Worm (Caenorhabditis elegans) whole organism, late embryonic: Measurements from ENCODE around the gene arf-1.

ENCODE experiments used
- fax-1 ChIP-seq: sonication (generic microtip); optimal IDR thresholded peaks from 2 replicates; lab custom pipeline; 2016; ENCODE audit warnings: missing genotype, missing genetic modification characterization, missing compliant biosample characterization
- lim-6 ChIP-seq: sonication (generic microtip); optimal IDR thresholded peaks from 2 replicates; lab custom pipeline; 2016; ENCODE audit warnings: missing genetic modification characterization, missing compliant biosample characterization
- pha-2 ChIP-seq: sonication (generic microtip); optimal IDR thresholded peaks from 2 replicates; lab custom pipeline; 2017; ENCODE audit warnings: mild to moderate bottlenecking, missing genetic modification characterization, missing compliant biosample characterization
- rnt-1 ChIP-seq: sonication (generic microtip); optimal IDR thresholded peaks from 2 replicates; lab custom pipeline; 2016; ENCODE audit warnings: missing genetic modification characterization, missing compliant biosample characterization
- ztf-16 ChIP-seq: sonication (generic microtip); optimal IDR thresholded peaks from 2 replicates; lab custom pipeline; 2017; ENCODE audit warnings: missing genetic modification characterization, missing compliant biosample characterization

DNA sequence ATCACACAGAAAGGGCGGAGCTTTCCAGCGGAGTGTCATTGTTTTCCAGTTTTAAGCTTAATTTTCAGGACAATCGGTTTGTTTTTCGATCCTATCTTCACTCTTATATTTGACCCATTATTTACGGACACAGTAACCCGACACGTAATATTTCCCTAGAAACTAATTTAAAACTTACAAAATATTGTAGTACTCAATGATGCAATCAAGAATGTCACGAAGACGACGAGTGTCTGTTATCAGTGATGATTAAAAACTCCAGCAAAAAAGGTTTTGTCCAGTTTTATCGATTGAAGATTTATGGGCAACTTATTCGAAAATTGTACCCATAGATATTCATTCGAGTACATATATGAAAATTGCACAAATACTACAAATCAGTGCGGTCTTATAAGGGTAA lies 18.2 kb downstream of the arf-1 start, which contains the start of gene B0244.17:
- no peak for TF ChIP-seq ztf-16
- TF ChIP-seq rnt-1 (tag; lab: Kevin White, UChicago): no peak
- TF ChIP-seq lim-6 (tag; lab: Kevin White, UChicago): no peak
- no peak for TF ChIP-seq pha-2 (tag; lab: Kevin White, UChicago)
- no peak for TF ChIP-seq fax-1
